Fruit fly (Drosophila melanogaster) whole organism, pupa: ENCODE results near the gene CG18281.

Experiments used
- CG10348 ChIP-seq: fragments of 200-800 bp; sonication (Bioruptor generic); IDR thresholded peaks from 2 replicates; pipeline ENCODE4 v1.3.6; 2022; ENCODE audit warnings: missing biosample characterization, missing genetic modification characterization
- CG13204 ChIP-seq: fragments of 200-800 bp; sonication (Bioruptor generic); optimal IDR thresholded peaks from 2 replicates; lab custom pipeline; 2018; ENCODE audit warnings: missing biosample characterization, mild to moderate bottlenecking, missing genetic modification characterization, moderate library complexity
- CG14655 ChIP-seq: fragments of 200-800 bp; sonication (Bioruptor generic); optimal IDR thresholded peaks from 3 replicates; lab custom pipeline; 2017; ENCODE audit warnings: mild to moderate bottlenecking, missing biosample characterization, missing genetic modification reagents, missing genetic modification characterization
- CG15710 ChIP-seq: fragments of 200-800 bp; sonication (Bioruptor generic); optimal IDR thresholded peaks from 2 replicates; lab custom pipeline; 2018; ENCODE audit warnings: missing biosample characterization, mild to moderate bottlenecking, missing genetic modification characterization, moderate library complexity
- CG34367 ChIP-seq: fragments of 200-800 bp; sonication (Bioruptor generic); optimal IDR thresholded peaks from 2 replicates; lab custom pipeline; 2018; ENCODE audit warnings: missing biosample characterization, mild to moderate bottlenecking, missing genetic modification characterization
- CG9948 ChIP-seq: fragments of 200-800 bp; sonication (Bioruptor generic); optimal IDR thresholded peaks from 2 replicates; lab custom pipeline; 2018; ENCODE audit warnings: missing biosample characterization, mild to moderate bottlenecking, missing genetic modification characterization, moderate library complexity
- EcR ChIP-seq: fragments of 200-800 bp; sonication (Bioruptor generic); optimal IDR thresholded peaks from 3 replicates; lab custom pipeline; 2019; ENCODE audit warnings: missing biosample characterization, missing genetic modification characterization, mild to moderate bottlenecking, moderate library complexity, missing genetic modification reagents
- Ets98B ChIP-seq: fragments of 200-800 bp; sonication (Bioruptor generic); IDR thresholded peaks from 2 replicates; pipeline ENCODE4 v1.3.6; 2022; ENCODE audit warnings: missing biosample characterization, missing genetic modification characterization
- Pif1A ChIP-seq: fragments of 200-800 bp; sonication (Bioruptor generic); optimal IDR thresholded peaks from 3 replicates; lab custom pipeline; 2016; ENCODE audit warnings: missing biosample characterization, missing genetic modification characterization
- Pif1B ChIP-seq: fragments of 200-800 bp; sonication (Bioruptor generic); optimal IDR thresholded peaks from 3 replicates; lab custom pipeline; 2016; ENCODE audit warnings: missing biosample characterization, missing genetic modification characterization
- Snoo ChIP-seq: fragments of 200-800 bp; sonication (Bioruptor generic); optimal IDR thresholded peaks from 3 replicates; lab custom pipeline; 2017; ENCODE audit warnings: missing biosample characterization, mild to moderate bottlenecking, missing genetic modification characterization, inconsistent platforms
- rn ChIP-seq: fragments of 200-800 bp; sonication (Bioruptor generic); IDR thresholded peaks from 2 replicates; pipeline ENCODE4 v1.3.6; 2022; ENCODE audit warnings: missing biosample characterization, missing genetic modification characterization

dm6 chr3L:20465941-20466340 lies 33.7 kb upstream of the CG18281 start, which contains the start of gene CG42764:
- TF ChIP-seq EcR (GFP tag; lab: Kevin White, UChicago): no peak
- TF ChIP-seq CG9948 (tag; lab: Kevin White, UChicago): no peak
- TF ChIP-seq CG34367: no peak
- no peak for TF ChIP-seq Pif1A
- no peak for TF ChIP-seq CG10348
- TF ChIP-seq CG14655 (GFP tag; lab: Kevin White, UChicago): no peak
- no peak for TF ChIP-seq Ets98B (GFP tag; lab: Robert Waterston, UW)
- no peak for TF ChIP-seq CG13204
- TF ChIP-seq Pif1B (GFP tag; lab: Kevin White, UChicago): no peak
- TF ChIP-seq CG15710 (tag; lab: Kevin White, UChicago): no peak
- TF ChIP-seq rn (GFP tag; lab: Robert Waterston, UW): no peak
- no peak for TF ChIP-seq Snoo (tag; lab: Kevin White, UChicago)
